Worm (Caenorhabditis elegans) whole organism, L4 larva: ENCODE results near the gene aps-2.

Experiments
- D1046.2 ChIP-seq: fragments of 200-800 bp; sonication (Bioruptor generic); IDR thresholded peaks from 2 replicates; pipeline ENCODE4 v1.3.6; 2022; ENCODE audit warnings: missing genetic modification characterization, missing compliant biosample characterization
- F26F4.8 ChIP-seq: fragments of 200-800 bp; sonication (Bioruptor generic); conservative IDR thresholded peaks from 2 replicates; pipeline ENCODE4 v1.3.6; 2022; ENCODE audit warnings: missing genetic modification characterization, missing compliant biosample characterization
- R02D3.7 ChIP-seq: fragments of 150-350 bp; sonication (generic microtip); optimal IDR thresholded peaks from 3 replicates; lab custom pipeline; 2014; ENCODE audit warnings: missing biosample characterization, missing genetic modification characterization
- Y5F2A.4 ChIP-seq: fragments of 200-800 bp; sonication (Bioruptor generic); optimal IDR thresholded peaks from 2 replicates; lab custom pipeline; 2018; ENCODE audit warnings: mild to moderate bottlenecking, missing genetic modification characterization, missing compliant biosample characterization
- ZK546.5 ChIP-seq, 2 experiments: sonication (generic microtip); optimal IDR thresholded peaks; 2 replicates each; lab custom pipeline; 2017; ENCODE audit warnings: missing biosample characterization in 2 of 2, missing genetic modification characterization in 2 of 2
- aha-1 ChIP-seq: fragments of 150-350 bp; peaks from one replicate; lab custom pipeline; 2014; ENCODE audit warnings: missing biosample characterization, missing genetic modification characterization
- ama-1 ChIP-seq: fragments of 150-350 bp; optimal IDR thresholded peaks from 2 replicates; lab custom pipeline; 2014; ENCODE audit warnings: inconsistent platforms, mixed read lengths
- arid-1 ChIP-seq: fragments of 200-800 bp; sonication (Bioruptor generic); conservative IDR thresholded peaks from 2 replicates; pipeline ENCODE4 v1.3.6; 2022; ENCODE audit warnings: missing genetic modification reagents, missing genetic modification characterization, missing compliant biosample characterization
- ceh-28 ChIP-seq: fragments of 150-350 bp; optimal IDR thresholded peaks from 2 replicates; lab custom pipeline; 2014; ENCODE audit warnings: missing biosample characterization, missing genetic modification reagents, missing genetic modification characterization
- ceh-82 ChIP-seq: sonication (generic microtip); optimal IDR thresholded peaks from 2 replicates; lab custom pipeline; 2017; ENCODE audit warnings: missing biosample characterization, missing genetic modification characterization
- cey-2 ChIP-seq: sonication (generic microtip); optimal IDR thresholded peaks from 3 replicates; lab custom pipeline; 2017; ENCODE audit warnings: missing genetic modification characterization, mild to moderate bottlenecking, missing compliant biosample characterization, antibody characterized with exemption, borderline replicate concordance; ENCODE audit not compliant: insufficient read depth
- daf-16 ChIP-seq, 3 experiments: sonication (generic microtip); optimal IDR thresholded peaks; 2 replicates each; lab custom pipeline; 2016 to 2017; ENCODE audit warnings: missing genetic modification characterization in 3 of 3, missing genetic modification reagents in 3 of 3, mild to moderate bottlenecking in 2 of 3, missing compliant biosample characterization in 2 of 3, missing biosample characterization in 1 of 3, moderate library complexity in 1 of 3
- daf-19 ChIP-seq: fragments of 200-800 bp; sonication (Bioruptor generic); conservative IDR thresholded peaks from 2 replicates; pipeline ENCODE4 v1.3.6; 2022; ENCODE audit warnings: missing genetic modification characterization, missing compliant biosample characterization
- dmd-6 ChIP-seq: fragments of 200-800 bp; sonication (Bioruptor generic); IDR thresholded peaks from 2 replicates; pipeline ENCODE4 v1.3.6; 2022; ENCODE audit warnings: missing genetic modification reagents, missing genetic modification characterization, missing compliant biosample characterization
- duxl-1 ChIP-seq: sonication (generic microtip); optimal IDR thresholded peaks from 2 replicates; lab custom pipeline; 2016; ENCODE audit warnings: mild to moderate bottlenecking, missing genetic modification characterization, moderate library complexity, missing compliant biosample characterization; ENCODE audit not compliant: poor library complexity
- dve-1 ChIP-seq: sonication (generic microtip); optimal IDR thresholded peaks from 2 replicates; lab custom pipeline; 2017; ENCODE audit warnings: antibody characterized with exemption, mild to moderate bottlenecking, missing genetic modification characterization, missing compliant biosample characterization; ENCODE audit not compliant: insufficient read depth
- hlh-11 ChIP-seq: fragments of 200-800 bp; sonication (Bioruptor generic); optimal IDR thresholded peaks from 2 replicates; lab custom pipeline; 2018; ENCODE audit warnings: mild to moderate bottlenecking, missing genetic modification characterization, missing compliant biosample characterization
- hlh-30 ChIP-seq: sonication (generic microtip); optimal IDR thresholded peaks from 2 replicates; lab custom pipeline; 2017; ENCODE audit warnings: antibody characterized with exemption, mild to moderate bottlenecking, missing genetic modification characterization, missing compliant biosample characterization; ENCODE audit not compliant: insufficient read depth
- madf-5 ChIP-seq, 2 experiments: fragments of 200-800 bp; sonication (Bioruptor generic); IDR thresholded peaks; 2 replicates each; pipeline ENCODE4 v1.3.6; 2022; ENCODE audit warnings: missing compliant biosample characterization in 2 of 2, missing genetic modification characterization in 2 of 2
- madf-9 ChIP-seq: fragments of 200-800 bp; sonication (Bioruptor generic); conservative IDR thresholded peaks from 2 replicates; pipeline ENCODE4 v1.3.6; 2022; ENCODE audit warnings: missing genetic modification reagents, missing genetic modification characterization, missing compliant biosample characterization
- mxl-3 ChIP-seq: fragments of 200-800 bp; sonication (Bioruptor generic); optimal IDR thresholded peaks from 2 replicates; lab custom pipeline; 2018; ENCODE audit warnings: mild to moderate bottlenecking, missing genetic modification characterization, missing compliant biosample characterization
- nhr-28 ChIP-seq: fragments of 150-350 bp; optimal IDR thresholded peaks from 2 replicates; lab custom pipeline; 2014; ENCODE audit warnings: missing biosample characterization, missing genetic modification characterization
- nhr-77 ChIP-seq: fragments of 150-350 bp; optimal IDR thresholded peaks from 2 replicates; lab custom pipeline; 2014; ENCODE audit warnings: missing biosample characterization, missing genetic modification characterization
- pqm-1 ChIP-seq: sonication (generic microtip); optimal IDR thresholded peaks from 2 replicates; lab custom pipeline; 2017; ENCODE audit warnings: missing biosample characterization, missing genetic modification characterization
- rbr-2 ChIP-seq: sonication (generic microtip); optimal IDR thresholded peaks from 2 replicates; lab custom pipeline; 2016; ENCODE audit warnings: missing genotype, missing genetic modification characterization, missing compliant biosample characterization
- skn-1 ChIP-seq: fragments of 150-350 bp; optimal IDR thresholded peaks from 2 replicates; lab custom pipeline; 2014; ENCODE audit warnings: missing biosample characterization, missing genetic modification characterization
- spr-1 ChIP-seq: sonication (generic microtip); optimal IDR thresholded peaks from 2 replicates; lab custom pipeline; 2016; ENCODE audit warnings: mild to moderate bottlenecking, missing genetic modification characterization, missing compliant biosample characterization
- vab-7 ChIP-seq: fragments of 200-800 bp; sonication (Bioruptor generic); IDR thresholded peaks from 2 replicates; pipeline ENCODE4 v1.3.6; 2022; ENCODE audit warnings: missing genetic modification reagents, missing genetic modification characterization, missing compliant biosample characterization
- ztf-11 ChIP-seq: fragments of 150-350 bp; optimal IDR thresholded peaks from 2 replicates; lab custom pipeline; 2014; ENCODE audit warnings: missing biosample characterization, missing genetic modification characterization

aps-2 gene

ce11 chrX:4469297-4469816 lies 11.3 kb downstream of the aps-2 start, which contains the start of gene asb-2 (continued):
- TF ChIP-seq dmd-6 (GFP tag; lab: Robert Waterston, UW), result peak; percentile 72; the same call in 1 of the 2 replicates
- TF ChIP-seq madf-9 (GFP tag; lab: Robert Waterston, UW), result 0 out of 2 replicates have a peak, but pooled peaks have one; percentile 27
- TF ChIP-seq ceh-82, result no peak

ce11 chrX:4478503-4478902 lies 20.4 kb downstream of the aps-2 start:
- TF ChIP-seq daf-16 (GFP tag; optimal IDR thresholded peaks at IDR 0.05; lab: Kevin White, UChicago), result no peak
- peak; percentile 38 for TF ChIP-seq daf-16 (tag; optimal IDR thresholded peaks at IDR 0.05; lab: Kevin White, UChicago)
- TF ChIP-seq ceh-28 (tag; lab: Kevin White, UChicago), result no peak
- no peak for TF ChIP-seq ztf-11 (tag; lab: Kevin White, UChicago)
- TF ChIP-seq pqm-1 (tag; lab: Kevin White, UChicago), result peak; percentile 83
- peak; percentile 22 for TF ChIP-seq nhr-77 (tag; lab: Kevin White, UChicago)
- TF ChIP-seq dve-1 (tag; lab: Kevin White, UChicago), result peak; percentile 45
- TF ChIP-seq dmd-6 (GFP tag; lab: Robert Waterston, UW), result peak; percentile 60
- TF ChIP-seq mxl-3 (GFP tag; lab: Kevin White, UChicago), result peak; percentile 30
- TF ChIP-seq hlh-11 (tag; lab: Kevin White, UChicago), result peak; percentile 33
- peak; percentile 41 for TF ChIP-seq nhr-28

- TF ChIP-seq madf-5 (GFP tag; IDR thresholded peaks at IDR 0.05; lab: Robert Waterston, UW), result no peak
- peak; percentile 90 for TF ChIP-seq aha-1 (tag; lab: Kevin White, UChicago)
- TF ChIP-seq D1046.2 (GFP tag; lab: Robert Waterston, UW), result no peak
- TF ChIP-seq daf-19 (GFP tag; lab: Robert Waterston, UW), result no peak
- TF ChIP-seq duxl-1, result no peak
- TF ChIP-seq Y5F2A.4 (GFP tag; lab: Kevin White, UChicago), result no peak
- TF ChIP-seq F26F4.8 (GFP tag; lab: Robert Waterston, UW), result no peak
- TF ChIP-seq hlh-30 (tag; lab: Kevin White, UChicago), result peak; percentile 46
- TF ChIP-seq skn-1 (tag; lab: Kevin White, UChicago), result no peak
- no peak for TF ChIP-seq arid-1
- TF ChIP-seq hlh-11 (tag; lab: Kevin White, UChicago), result peak; percentile 44
- TF ChIP-seq cey-2, result no peak
- TF ChIP-seq nhr-28, result peak; percentile 15
- no peak for TF ChIP-seq ZK546.5 (tag; optimal IDR thresholded peaks at IDR 0.05; lab: Kevin White, UChicago)
- no peak for TF ChIP-seq spr-1 (tag; lab: Kevin White, UChicago)
Observed at ce11 chrX:4479960-4480359, 21.9 kb downstream of the aps-2 start.

- peak; percentile 90 for TF ChIP-seq pqm-1 (tag; lab: Kevin White, UChicago)
- no peak for TF ChIP-seq duxl-1
- no peak for TF ChIP-seq daf-16 (GFP tag; optimal IDR thresholded peaks at IDR 0.05; lab: Kevin White, UChicago)
- TF ChIP-seq daf-16 (tag; optimal IDR thresholded peaks at IDR 0.05; lab: Kevin White, UChicago), result peak; percentile 65
- TF ChIP-seq nhr-77 (tag; lab: Kevin White, UChicago), result peak; percentile 9
- TF ChIP-seq nhr-28, result peak; percentile 70
- peak; percentile 62 for TF ChIP-seq hlh-11 (tag; lab: Kevin White, UChicago)
- peak; percentile 36 for TF ChIP-seq dmd-6 (GFP tag; lab: Robert Waterston, UW)
- TF ChIP-seq dve-1 (tag; lab: Kevin White, UChicago), result peak; percentile 55
- TF ChIP-seq R02D3.7 (tag; lab: Kevin White, UChicago), result no peak
- TF ChIP-seq vab-7, result no peak
Observed at ce11 chrX:4480800-4481199, 22.7 kb downstream of the aps-2 start.

ce11 chrX:4484072-4484471 lies 26.0 kb downstream of the aps-2 start:
- TF ChIP-seq hlh-30 (tag; lab: Kevin White, UChicago) (peak; percentile 62), ama-1 (no peak), dve-1 (tag; lab: Kevin White, UChicago) (no peak), rbr-2 (tag; lab: Kevin White, UChicago) (no peak), ceh-82 (no peak), aha-1 (tag; lab: Kevin White, UChicago) (peak; percentile 15), nhr-28 (peak; percentile 7)
- TF ChIP-seq, all 104 proteins: peak for 3
